Fruit fly (Drosophila melanogaster) whole organism, embryonic: ENCODE measurements around the gene Usp5.

Experiments
- BtbVII ChIP-seq: fragments of 200-800 bp; sonication (Bioruptor generic); optimal IDR thresholded peaks from 3 replicates; lab custom pipeline; 2017; ENCODE audit warnings: missing biosample characterization, mild to moderate bottlenecking, missing genetic modification characterization
- CG11247 ChIP-seq: fragments of 200-800 bp; sonication (Bioruptor generic); IDR thresholded peaks from 2 replicates; pipeline ENCODE4 v1.3.6; 2022; ENCODE audit warnings: missing biosample characterization, missing genetic modification characterization
- CG12104 ChIP-seq: fragments of 200-800 bp; sonication (Bioruptor generic); optimal IDR thresholded peaks from 3 replicates; lab custom pipeline; 2016; ENCODE audit warnings: missing biosample characterization, missing genetic modification characterization
- CG12659 ChIP-seq: fragments of 200-800 bp; sonication (Bioruptor generic); optimal IDR thresholded peaks from 3 replicates; lab custom pipeline; 2017; ENCODE audit warnings: mild to moderate bottlenecking, missing biosample characterization, missing genetic modification reagents, missing genetic modification characterization
- CG13775 ChIP-seq: fragments of 200-800 bp; sonication (Bioruptor generic); optimal IDR thresholded peaks from 3 replicates; lab custom pipeline; 2017; ENCODE audit warnings: missing biosample characterization, mild to moderate bottlenecking, missing genetic modification characterization
- CG14860 ChIP-seq: fragments of 200-800 bp; sonication (Bioruptor generic); IDR thresholded peaks from 3 replicates; pipeline ENCODE4 v1.3.6; 2022; ENCODE audit warnings: missing biosample characterization, missing genetic modification characterization; ENCODE audit not compliant: partially characterized antibody
- CG15514 ChIP-seq: fragments of 200-800 bp; sonication (Bioruptor generic); optimal IDR thresholded peaks from 3 replicates; lab custom pipeline; 2017; ENCODE audit warnings: missing biosample characterization, missing genetic modification characterization, mild to moderate bottlenecking, moderate library complexity, missing genetic modification reagents
- CG15696 ChIP-seq: fragments of 200-800 bp; sonication (Bioruptor generic); optimal IDR thresholded peaks from 2 replicates; lab custom pipeline; 2019; ENCODE audit warnings: missing biosample characterization, mild to moderate bottlenecking, missing genetic modification characterization, moderate library complexity
- CG1603 ChIP-seq: fragments of 200-800 bp; sonication (Bioruptor generic); optimal IDR thresholded peaks from 2 replicates; lab custom pipeline; 2019; ENCODE audit warnings: missing biosample characterization, mild to moderate bottlenecking, missing genetic modification characterization, moderate library complexity
- CG2202 ChIP-seq: fragments of 200-800 bp; sonication (Bioruptor generic); optimal IDR thresholded peaks from 2 replicates; lab custom pipeline; 2018; ENCODE audit warnings: missing biosample characterization, mild to moderate bottlenecking, missing genetic modification characterization
- CG32532 ChIP-seq: fragments of 200-800 bp; sonication (Bioruptor generic); IDR thresholded peaks from 2 replicates; pipeline ENCODE4 v1.3.6; 2022; ENCODE audit warnings: missing biosample characterization, missing genetic modification characterization
- CG32767 ChIP-seq: fragments of 200-800 bp; sonication (Bioruptor generic); IDR thresholded peaks from 2 replicates; pipeline ENCODE4 v1.3.6; 2022; ENCODE audit warnings: missing biosample characterization, missing genetic modification characterization
- CG4617 ChIP-seq: fragments of 200-800 bp; sonication (Bioruptor generic); optimal IDR thresholded peaks from 3 replicates; lab custom pipeline; 2016; ENCODE audit warnings: missing biosample characterization, missing genetic modification characterization, borderline replicate concordance
- CG8281 ChIP-seq: fragments of 200-800 bp; sonication (Bioruptor generic); optimal IDR thresholded peaks from 2 replicates; lab custom pipeline; 2018; ENCODE audit warnings: missing biosample characterization, mild to moderate bottlenecking, missing genetic modification characterization, moderate library complexity
- CG9437 ChIP-seq: fragments of 200-800 bp; sonication (Bioruptor generic); optimal IDR thresholded peaks from 2 replicates; lab custom pipeline; 2018; ENCODE audit warnings: missing biosample characterization, mild to moderate bottlenecking, missing genetic modification characterization
- CG9797 ChIP-seq: fragments of 200-800 bp; sonication (Bioruptor generic); optimal IDR thresholded peaks from 3 replicates; lab custom pipeline; 2018; ENCODE audit warnings: missing biosample characterization, mild to moderate bottlenecking, missing genetic modification characterization
- CTCF ChIP-seq: fragments of 200-800 bp; sonication (Bioruptor generic); optimal IDR thresholded peaks from 2 replicates; lab custom pipeline; 2017; ENCODE audit warnings: missing biosample characterization, mild to moderate bottlenecking, missing genetic modification characterization, moderate library complexity
- D ChIP-seq, 2 experiments: fragments of 200-800 bp in 1 of 2; fragments of >200 bp in 1 of 2; sonication (Bioruptor generic) in 1 of 2; optimal IDR thresholded peaks; 2 replicates in 1 of 2; 3 replicates in 1 of 2; lab custom pipeline; 2017; ENCODE audit warnings: mild to moderate bottlenecking in 1 of 2, missing biosample characterization in 1 of 2, missing genetic modification characterization in 1 of 2, missing genetic modification reagents in 1 of 2
- E2f1 ChIP-seq: fragments of 200-800 bp; sonication (Bioruptor generic); IDR thresholded peaks from 2 replicates; pipeline ENCODE4 v1.3.6; 2022; ENCODE audit warnings: missing biosample characterization, missing genetic modification characterization
- E2f2 ChIP-seq: fragments of 200-800 bp; sonication (Bioruptor generic); IDR thresholded peaks from 2 replicates; pipeline ENCODE4 v1.3.6; 2022; ENCODE audit warnings: missing biosample characterization, missing genetic modification characterization
- Ets97D ChIP-seq: fragments of 200-800 bp; sonication (Bioruptor generic); optimal IDR thresholded peaks from 3 replicates; lab custom pipeline; 2016; ENCODE audit warnings: missing biosample characterization, missing genetic modification characterization
- H15 ChIP-seq: fragments of 200-800 bp; sonication (Bioruptor generic); IDR thresholded peaks from 3 replicates; pipeline ENCODE4 v1.3.6; 2022; ENCODE audit warnings: missing biosample characterization, missing genetic modification characterization
- HLH54F ChIP-seq: fragments of 200-800 bp; sonication (Bioruptor generic); optimal IDR thresholded peaks from 3 replicates; lab custom pipeline; 2016; ENCODE audit warnings: missing biosample characterization, missing genetic modification characterization
- Hey ChIP-seq: fragments of 200-800 bp; sonication (Bioruptor generic); optimal IDR thresholded peaks from 3 replicates; lab custom pipeline; 2018; ENCODE audit warnings: missing biosample characterization, mild to moderate bottlenecking, missing genetic modification characterization
- Hr3 ChIP-seq: fragments of 200-800 bp; sonication (Bioruptor generic); optimal IDR thresholded peaks from 3 replicates; lab custom pipeline; 2016; ENCODE audit warnings: missing biosample characterization, missing genetic modification characterization
- Jarid2 ChIP-seq: fragments of 200-800 bp; sonication (Bioruptor generic); optimal IDR thresholded peaks from 3 replicates; lab custom pipeline; 2017; ENCODE audit warnings: mild to moderate bottlenecking, missing biosample characterization, missing genetic modification reagents, missing genetic modification characterization
- MBD-R2 ChIP-seq: fragments of 200-800 bp; sonication (Bioruptor generic); IDR thresholded peaks from 2 replicates; pipeline ENCODE4 v1.3.6; 2022; ENCODE audit warnings: missing biosample characterization, missing genetic modification characterization
- MESR4 ChIP-seq: fragments of 200-800 bp; sonication (Bioruptor generic); optimal IDR thresholded peaks from 2 replicates; lab custom pipeline; 2018; ENCODE audit warnings: missing biosample characterization, mild to moderate bottlenecking, missing genetic modification characterization, moderate library complexity
- Pdp1 ChIP-seq, 2 experiments: fragments of 200-800 bp; sonication (Bioruptor generic); optimal IDR thresholded peaks; 3 replicates each; lab custom pipeline; 2016; ENCODE audit warnings: missing biosample characterization in 2 of 2, missing genetic modification characterization in 2 of 2, mild to moderate bottlenecking in 1 of 2, moderate library complexity in 1 of 2
- Rfx ChIP-seq: fragments of 200-800 bp; sonication (Bioruptor generic); IDR thresholded peaks from 2 replicates; pipeline ENCODE4 v1.3.6; 2022; ENCODE audit warnings: missing biosample characterization, missing genetic modification characterization
- Ssrp ChIP-seq: fragments of 200-800 bp; sonication (Bioruptor generic); optimal IDR thresholded peaks from 2 replicates; lab custom pipeline; 2018; ENCODE audit warnings: missing biosample characterization, mild to moderate bottlenecking, missing genetic modification characterization, moderate library complexity
- ase ChIP-seq: fragments of 200-800 bp; sonication (Bioruptor generic); IDR thresholded peaks from 3 replicates; pipeline ENCODE4 v1.3.6; 2022; ENCODE audit warnings: missing biosample characterization, missing genetic modification characterization
- ato ChIP-seq: fragments of 200-800 bp; sonication (Bioruptor generic); IDR thresholded peaks from 2 replicates; pipeline ENCODE4 v1.3.6; 2022; ENCODE audit warnings: missing biosample characterization, missing genetic modification characterization; ENCODE audit not compliant: partially characterized antibody
- dpn ChIP-seq, 2 experiments: fragments of 200-800 bp; sonication (Bioruptor generic); optimal IDR thresholded peaks; 3 replicates each; lab custom pipeline; 2016; ENCODE audit warnings: missing biosample characterization in 2 of 2, missing genetic modification characterization in 2 of 2
- fu2 ChIP-seq: fragments of 200-800 bp; sonication (Bioruptor generic); optimal IDR thresholded peaks from 2 replicates; lab custom pipeline; 2016; ENCODE audit warnings: missing biosample characterization, missing genetic modification characterization
- gfzf ChIP-seq: fragments of 200-800 bp; sonication (Bioruptor generic); optimal IDR thresholded peaks from 2 replicates; lab custom pipeline; 2016; ENCODE audit warnings: missing biosample characterization, mild to moderate bottlenecking, missing genetic modification characterization, moderate library complexity
- hkb ChIP-seq, 2 experiments: fragments of 200-800 bp in 1 of 2; fragments of >200 bp in 1 of 2; sonication (Bioruptor generic) in 1 of 2; IDR thresholded peaks in 1 of 2; optimal IDR thresholded peaks in 1 of 2; 2 replicates each; pipeline versions ENCODE4 v1.3.6 to Lab custom; 2017 to 2022; ENCODE audit warnings: missing biosample characterization in 1 of 2, missing genetic modification characterization in 1 of 2
- jing ChIP-seq: fragments of 200-800 bp; sonication (Bioruptor generic); optimal IDR thresholded peaks from 2 replicates; lab custom pipeline; 2018; ENCODE audit warnings: missing biosample characterization, mild to moderate bottlenecking, missing genetic modification characterization
- jumu ChIP-seq: fragments of 200-800 bp; sonication (Bioruptor generic); optimal IDR thresholded peaks from 3 replicates; lab custom pipeline; 2016; ENCODE audit warnings: missing biosample characterization, missing genetic modification characterization
- phol ChIP-seq: fragments of 200-800 bp; sonication (Bioruptor generic); optimal IDR thresholded peaks from 3 replicates; lab custom pipeline; 2018; ENCODE audit warnings: missing biosample characterization, mild to moderate bottlenecking, missing genetic modification characterization, moderate library complexity
- pum ChIP-seq: fragments of 200-800 bp; sonication (Bioruptor generic); optimal IDR thresholded peaks from 2 replicates; lab custom pipeline; 2016; ENCODE audit warnings: missing biosample characterization, missing genetic modification characterization
- pzg ChIP-seq: fragments of 200-800 bp; sonication (Bioruptor generic); optimal IDR thresholded peaks from 3 replicates; lab custom pipeline; 2018; ENCODE audit warnings: missing biosample characterization, mild to moderate bottlenecking, missing genetic modification characterization, moderate library complexity
- run ChIP-seq: fragments of 200-800 bp; sonication (Bioruptor generic); optimal IDR thresholded peaks from 3 replicates; lab custom pipeline; 2018; ENCODE audit warnings: missing biosample characterization, mild to moderate bottlenecking, missing genetic modification characterization
- slbo ChIP-seq: fragments of 200-800 bp; sonication (Bioruptor generic); IDR thresholded peaks from 2 replicates; pipeline ENCODE4 v1.3.6; 2022; ENCODE audit warnings: missing biosample characterization, missing genetic modification characterization
- trem ChIP-seq: fragments of 200-800 bp; optimal IDR thresholded peaks from 3 replicates; lab custom pipeline; 2019; ENCODE audit warnings: missing biosample characterization, mild to moderate bottlenecking, missing genetic modification characterization, moderate library complexity
- vvl ChIP-seq: fragments of 200-800 bp; sonication (Bioruptor generic); IDR thresholded peaks from 2 replicates; pipeline ENCODE4 v1.3.6; 2022; ENCODE audit warnings: missing biosample characterization, missing genetic modification characterization

The Usp5 gene

DNA sequence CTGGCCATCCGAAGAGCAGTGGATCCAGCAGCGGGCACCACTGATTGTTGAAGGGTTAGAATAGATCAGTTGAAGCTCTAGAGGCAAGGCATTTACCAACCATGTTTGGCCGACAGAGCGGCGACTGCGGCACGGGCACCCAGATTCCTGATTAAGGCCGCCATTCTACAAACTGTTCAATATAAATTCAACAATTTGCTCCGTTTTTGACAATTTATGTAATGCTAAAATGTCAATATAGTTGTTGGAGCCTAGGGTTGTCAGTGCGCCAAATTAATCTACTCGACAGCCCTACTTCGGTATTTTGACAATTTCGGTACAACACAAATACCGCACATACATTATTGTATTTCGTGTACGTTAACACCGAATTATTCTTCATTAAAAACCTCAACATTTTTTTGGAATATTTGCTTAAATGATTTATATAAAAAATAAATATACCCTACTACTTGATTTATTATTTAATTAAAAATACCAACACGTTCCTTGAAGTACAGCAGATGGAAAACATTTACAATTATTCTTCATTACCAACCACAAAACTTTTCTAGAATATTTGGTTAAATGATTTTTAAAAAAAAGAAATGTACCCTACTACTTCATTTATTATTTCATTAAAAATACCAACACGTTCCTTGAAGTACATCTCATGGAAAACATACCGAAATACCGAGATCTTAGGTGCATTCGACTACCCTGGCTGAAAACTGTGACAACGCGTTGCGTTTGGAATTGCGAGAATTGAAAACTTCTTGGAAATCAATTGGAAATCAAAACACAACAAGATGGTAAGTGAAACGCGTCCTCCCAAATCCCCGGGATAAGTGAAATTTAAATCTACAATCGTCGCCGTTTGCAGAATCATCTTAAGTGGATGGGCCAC lies 11.4 kb upstream of the Usp5 start, which contains the start of the genes ND-30 and CG15812 (continued):
- no peak for TF ChIP-seq run (tag; lab: Kevin White, UChicago)
- peak; percentile 22; the same call in 1 of the 2 replicates for TF ChIP-seq Rfx
- no peak for TF ChIP-seq CTCF (GFP tag; lab: Kevin White, UChicago)
- no peak for TF ChIP-seq vvl
- TF ChIP-seq MESR4 = peak; percentile 92
- TF ChIP-seq E2f2 (GFP tag; lab: Robert Waterston, UW) = 0 out of 2 replicates have a peak, but pooled peaks have one; percentile 13
- TF ChIP-seq CG15696 (tag; lab: Kevin White, UChicago) = peak; percentile 14
- TF ChIP-seq MBD-R2 = peak; percentile 69
- TF ChIP-seq CG12104 (GFP tag; lab: Kevin White, UChicago) = peak; percentile 14
- peak; percentile 99 for TF ChIP-seq CG1603
- TF ChIP-seq CG9797 (GFP tag; lab: Kevin White, UChicago) = peak; percentile 38
- TF ChIP-seq HLH54F (GFP tag; lab: Kevin White, UChicago) = no peak
- no peak for TF ChIP-seq CG2202 (tag; lab: Kevin White, UChicago)
- TF ChIP-seq CG8281 (tag; lab: Kevin White, UChicago) = peak; percentile 60
- TF ChIP-seq E2f1 (GFP tag; lab: Robert Waterston, UW) = no peak
- no peak for TF ChIP-seq D (optimal IDR thresholded peaks at IDR 0.05; lab: Kevin White, UChicago)
- no peak for TF ChIP-seq D (GFP tag; optimal IDR thresholded peaks at IDR 0.05; lab: Kevin White, UChicago)
- TF ChIP-seq CG15514 (GFP tag; lab: Kevin White, UChicago) = peak; percentile 11
- peak in 1 of 2 experiments; percentile 97 for TF ChIP-seq Pdp1 (GFP tag; optimal IDR thresholded peaks at IDR 0.05; lab: Kevin White, UChicago)
- peak; percentile 6 for TF ChIP-seq CG13775 (GFP tag; lab: Kevin White, UChicago)
- peak in 1 of 2 experiments; percentile 1 for TF ChIP-seq dpn (GFP tag; optimal IDR thresholded peaks at IDR 0.05; lab: Kevin White, UChicago)
- no peak for TF ChIP-seq jumu (GFP tag; lab: Kevin White, UChicago)
- TF ChIP-seq gfzf (GFP tag; lab: Kevin White, UChicago) = peak; percentile 45
- TF ChIP-seq pum (GFP tag; lab: Kevin White, UChicago) = no peak
- TF ChIP-seq ase (GFP tag; lab: Robert Waterston, UW) = no peak
- no peak for TF ChIP-seq fu2
- TF ChIP-seq BtbVII (GFP tag; lab: Kevin White, UChicago) = no peak
- TF ChIP-seq trem (tag; lab: Kevin White, UChicago) = peak; percentile 35
- TF ChIP-seq ato = 0 out of 2 replicates have a peak, but pooled peaks have one; percentile 30
- TF ChIP-seq hkb (optimal IDR thresholded peaks at IDR 0.05; lab: Kevin White, UChicago) = no peak
- no peak for TF ChIP-seq hkb (GFP tag; IDR thresholded peaks at IDR 0.05; lab: Robert Waterston, UW)
- TF ChIP-seq phol (tag; lab: Kevin White, UChicago) = peak; percentile 34
- no peak; the same call in 1 of the 2 replicates for TF ChIP-seq slbo (GFP tag; lab: Robert Waterston, UW)
- TF ChIP-seq Ssrp = peak; percentile 10
- TF ChIP-seq Hey (tag; lab: Kevin White, UChicago) = no peak
- no peak for TF ChIP-seq CG14860 (GFP tag; lab: Robert Waterston, UW)

DNA sequence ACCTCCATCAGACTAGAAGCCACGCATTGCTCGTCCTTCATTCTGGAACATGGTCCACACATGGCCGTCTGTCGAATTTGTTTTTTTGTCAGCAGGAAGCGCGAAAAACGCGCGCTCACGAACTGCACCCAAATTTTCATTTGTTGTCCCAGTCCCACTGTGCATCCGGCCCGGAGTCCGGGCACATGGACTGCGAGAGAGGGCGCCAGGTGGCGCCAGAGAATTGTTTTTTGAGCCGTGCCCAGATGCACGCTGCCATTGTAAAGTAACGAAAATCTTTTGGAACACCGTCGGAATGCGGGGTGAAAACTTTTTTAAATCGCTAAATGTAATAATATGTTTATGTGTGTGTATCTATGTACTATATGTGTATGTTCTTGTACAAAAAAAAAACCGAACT lies 9.5 kb upstream of the Usp5 start:
- TF ChIP-seq CG12659 (GFP tag; lab: Kevin White, UChicago) (no peak), CG32767 (GFP tag; lab: Robert Waterston, UW) (no peak), pzg (no peak), CG4617 (no peak), CG11247 (no peak), CG32532 (GFP tag; lab: Robert Waterston, UW) (no peak), CG9437 (GFP tag; lab: Kevin White, UChicago) (no peak), Ets97D (no peak), jing (GFP tag; lab: Kevin White, UChicago) (no peak), Hr3 (GFP tag; lab: Kevin White, UChicago) (no peak), Jarid2 (GFP tag; lab: Kevin White, UChicago) (no peak), H15 (GFP tag; lab: Robert Waterston, UW) (no peak)
